Fruit fly (Drosophila melanogaster) whole organism, prepupa: ENCODE data around the gene CG13725.
A peak's percentile ranks its signal among the peaks of the same experiment; 100 is the strongest.

Source experiments
- CG4318 ChIP-seq: fragments of 200-800 bp; sonication (Bioruptor generic); optimal IDR thresholded peaks from 3 replicates; lab custom pipeline; 2017; ENCODE audit warnings: missing biosample characterization, mild to moderate bottlenecking, missing genetic modification characterization
- CG6276 ChIP-seq: fragments of 200-800 bp; sonication (Bioruptor generic); optimal IDR thresholded peaks from 2 replicates; lab custom pipeline; 2017; ENCODE audit warnings: missing biosample characterization, mild to moderate bottlenecking, missing genetic modification characterization
- CG7368 ChIP-seq: fragments of 200-800 bp; sonication (Bioruptor generic); optimal IDR thresholded peaks from 3 replicates; lab custom pipeline; 2016; ENCODE audit warnings: missing biosample characterization, missing genetic modification characterization
- Hr39 ChIP-seq: fragments of 200-800 bp; sonication (Bioruptor generic); optimal IDR thresholded peaks from 2 replicates; lab custom pipeline; 2016; ENCODE audit warnings: missing biosample characterization, missing genetic modification characterization
- Lpt ChIP-seq: fragments of 200-800 bp; sonication (Bioruptor generic); optimal IDR thresholded peaks from 3 replicates; lab custom pipeline; 2016; ENCODE audit warnings: missing biosample characterization, missing genetic modification characterization
- Met ChIP-seq: fragments of 200-800 bp; sonication (Bioruptor generic); optimal IDR thresholded peaks from 3 replicates; lab custom pipeline; 2016; ENCODE audit warnings: missing biosample characterization, missing genetic modification characterization
- acj6 ChIP-seq: fragments of 200-800 bp; sonication (Bioruptor generic); optimal IDR thresholded peaks from 3 replicates; lab custom pipeline; 2016; ENCODE audit warnings: missing biosample characterization, missing genetic modification characterization
- cyc ChIP-seq: fragments of 200-800 bp; sonication (Bioruptor generic); optimal IDR thresholded peaks from 3 replicates; lab custom pipeline; 2016; ENCODE audit warnings: missing biosample characterization, missing genetic modification characterization
- svp ChIP-seq: fragments of 200-800 bp; sonication (Bioruptor generic); peaks from one replicate; lab custom pipeline; 2016; ENCODE audit warnings: missing biosample characterization, missing genetic modification characterization

dm6 chr3L:17339756-17340155, 14.4 kb upstream of the CG13725 start:
- TF ChIP-seq Hr39 (GFP tag; lab: Kevin White, UChicago) (no peak), CG4318 (no peak), Lpt (GFP tag; lab: Kevin White, UChicago) (no peak), acj6 (GFP tag; lab: Kevin White, UChicago) (no peak), CG6276 (GFP tag; lab: Kevin White, UChicago) (no peak), svp (peak; percentile 27), Met (GFP tag; lab: Kevin White, UChicago) (no peak), CG7368 (GFP tag; lab: Kevin White, UChicago) (no peak), cyc (GFP tag; lab: Kevin White, UChicago) (no peak)
